Worm (Caenorhabditis elegans): ENCODE data around the gene str-20.

DNA sequence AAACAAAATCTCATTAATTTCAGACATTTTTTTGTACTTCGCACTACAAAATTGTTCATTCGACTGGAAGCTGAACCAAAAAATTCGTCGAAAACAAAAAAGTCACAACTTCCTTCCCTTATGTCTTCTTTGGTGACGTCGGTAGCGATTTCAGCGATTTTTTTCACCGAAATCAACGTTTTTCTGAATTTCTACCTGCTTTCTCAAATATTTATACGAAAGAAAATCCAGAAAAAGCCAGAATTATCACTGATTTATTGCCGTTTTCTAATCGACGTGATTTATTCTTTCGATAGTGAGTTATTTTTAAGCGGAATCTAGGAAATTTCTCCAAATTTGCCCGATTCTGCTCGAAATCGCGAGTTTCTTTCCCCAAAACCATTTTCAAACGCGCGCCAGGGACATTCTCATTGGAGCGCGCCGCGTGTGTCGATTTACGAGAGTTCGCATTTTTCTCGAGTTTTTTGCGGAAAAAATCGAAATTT is 18.6 kb downstream of the str-20 start, which contains the start of gene srbc-58:
- TF ChIP-seq F13C5.2 (tag; optimal IDR thresholded peaks at IDR 0.05) = no peak
- no peak for TF ChIP-seq ama-1 (optimal IDR thresholded peaks at IDR 0.05)
- no peak for TF ChIP-seq tbx-11 (GFP tag; IDR thresholded peaks at IDR 0.05)
- TF ChIP-seq hmbx-1 (tag; optimal IDR thresholded peaks at IDR 0.05) = no peak
- no peak for TF ChIP-seq pes-1 (GFP tag; IDR thresholded peaks at IDR 0.05)
- no peak for TF ChIP-seq tbx-37 (GFP tag; conservative IDR thresholded peaks at IDR 0.05)
- TF ChIP-seq flt-1 (GFP tag; IDR thresholded peaks at IDR 0.05) = no peak

Measured in whole organism, early embryonic.